Fruit fly (Drosophila melanogaster) whole organism, embryonic: ENCODE data around the gene CG3529.
A peak's percentile ranks its signal among the peaks of the same experiment; 100 is the strongest.

ENCODE experiments used
- ATbp ChIP-seq: fragments of 200-800 bp; sonication (Bioruptor generic); optimal IDR thresholded peaks from 2 replicates; lab custom pipeline; 2017; ENCODE audit warnings: missing biosample characterization, mild to moderate bottlenecking, missing genetic modification characterization, missing genetic modification reagents
- CG10209 ChIP-seq: fragments of 200-800 bp; sonication (Bioruptor generic); optimal IDR thresholded peaks from 3 replicates; lab custom pipeline; 2017; ENCODE audit warnings: missing biosample characterization, mild to moderate bottlenecking, missing genetic modification characterization, missing genetic modification reagents
- CG11723 ChIP-seq: fragments of 200-800 bp; sonication (Bioruptor generic); optimal IDR thresholded peaks from 2 replicates; lab custom pipeline; 2017; ENCODE audit warnings: missing biosample characterization, mild to moderate bottlenecking, missing genetic modification characterization
- CG12391 ChIP-seq: fragments of 200-800 bp; sonication (Bioruptor generic); optimal IDR thresholded peaks from 3 replicates; lab custom pipeline; 2018; ENCODE audit warnings: missing biosample characterization, mild to moderate bottlenecking, missing genetic modification characterization, moderate library complexity
- CG12659 ChIP-seq: fragments of 200-800 bp; sonication (Bioruptor generic); optimal IDR thresholded peaks from 3 replicates; lab custom pipeline; 2017; ENCODE audit warnings: mild to moderate bottlenecking, missing biosample characterization, missing genetic modification reagents, missing genetic modification characterization
- CG13424 ChIP-seq: fragments of 200-800 bp; sonication (Bioruptor generic); optimal IDR thresholded peaks from 2 replicates; lab custom pipeline; 2019; ENCODE audit warnings: missing biosample characterization, mild to moderate bottlenecking, missing genetic modification characterization, moderate library complexity
- CG1529 ChIP-seq: fragments of 200-800 bp; sonication (Bioruptor generic); optimal IDR thresholded peaks from 3 replicates; lab custom pipeline; 2018; ENCODE audit warnings: missing biosample characterization, missing genetic modification characterization
- CG2199 ChIP-seq: fragments of 200-800 bp; sonication (Bioruptor generic); IDR thresholded peaks from 3 replicates; pipeline ENCODE4 v1.3.6; 2022; ENCODE audit warnings: missing biosample characterization, missing genetic modification characterization
- CG2712 ChIP-seq: fragments of 200-800 bp; optimal IDR thresholded peaks from 3 replicates; lab custom pipeline; 2019; ENCODE audit warnings: missing biosample characterization, mild to moderate bottlenecking, missing genetic modification characterization, moderate library complexity
- CG3163 ChIP-seq: fragments of 200-800 bp; sonication (Bioruptor generic); optimal IDR thresholded peaks from 3 replicates; lab custom pipeline; 2016; ENCODE audit warnings: missing biosample characterization, missing genetic modification characterization
- CG4282 ChIP-seq: fragments of 200-800 bp; sonication (Bioruptor generic); optimal IDR thresholded peaks from 2 replicates; lab custom pipeline; 2016; ENCODE audit warnings: missing biosample characterization, missing genetic modification characterization
- CG4707 ChIP-seq: fragments of 200-800 bp; sonication (Bioruptor generic); optimal IDR thresholded peaks from 2 replicates; lab custom pipeline; 2018; ENCODE audit warnings: missing biosample characterization, mild to moderate bottlenecking, missing genetic modification characterization, moderate library complexity
- CG6683 ChIP-seq: fragments of 200-800 bp; sonication (Bioruptor generic); optimal IDR thresholded peaks from 2 replicates; lab custom pipeline; 2017; ENCODE audit warnings: missing biosample characterization, mild to moderate bottlenecking, missing genetic modification characterization, missing genetic modification reagents
- CG7271 ChIP-seq: fragments of 200-800 bp; sonication (Bioruptor generic); optimal IDR thresholded peaks from 2 replicates; lab custom pipeline; 2018; ENCODE audit warnings: missing biosample characterization, mild to moderate bottlenecking, missing genetic modification characterization, moderate library complexity
- CG9727 ChIP-seq: fragments of 200-800 bp; sonication (Bioruptor generic); optimal IDR thresholded peaks from 3 replicates; lab custom pipeline; 2017; ENCODE audit warnings: missing biosample characterization, mild to moderate bottlenecking, missing genetic modification characterization
- CG9817 ChIP-seq: fragments of 200-800 bp; sonication (Bioruptor generic); optimal IDR thresholded peaks from 2 replicates; lab custom pipeline; 2018; ENCODE audit warnings: missing biosample characterization, mild to moderate bottlenecking, missing genetic modification characterization, moderate library complexity
- Dek ChIP-seq: fragments of 200-800 bp; sonication (Bioruptor generic); optimal IDR thresholded peaks from 3 replicates; lab custom pipeline; 2019; ENCODE audit warnings: missing biosample characterization, mild to moderate bottlenecking, missing genetic modification characterization, moderate library complexity
- Dip3 ChIP-seq: fragments of 200-800 bp; sonication (Bioruptor generic); optimal IDR thresholded peaks from 3 replicates; lab custom pipeline; 2016; ENCODE audit warnings: missing biosample characterization, missing genetic modification characterization
- E2f2 ChIP-seq: fragments of 200-800 bp; sonication (Bioruptor generic); IDR thresholded peaks from 2 replicates; pipeline ENCODE4 v1.3.6; 2022; ENCODE audit warnings: missing biosample characterization, missing genetic modification characterization
- Elba2 ChIP-seq: fragments of 200-800 bp; sonication (Bioruptor generic); optimal IDR thresholded peaks from 3 replicates; lab custom pipeline; 2016; ENCODE audit warnings: missing biosample characterization, missing genetic modification characterization
- GATAe ChIP-seq: fragments of 200-800 bp; sonication (Bioruptor generic); conservative IDR thresholded peaks from 2 replicates; pipeline ENCODE4 v1.3.6; 2022; ENCODE audit warnings: missing biosample characterization, missing genetic modification characterization
- Gug ChIP-seq: fragments of 200-800 bp; sonication (Bioruptor generic); IDR thresholded peaks from 4 replicates; pipeline ENCODE4 v1.3.6; 2022; ENCODE audit warnings: missing biosample characterization, missing genetic modification characterization
- Hey ChIP-seq: fragments of 200-800 bp; sonication (Bioruptor generic); optimal IDR thresholded peaks from 3 replicates; lab custom pipeline; 2018; ENCODE audit warnings: missing biosample characterization, mild to moderate bottlenecking, missing genetic modification characterization
- Hsf ChIP-seq: fragments of 200-800 bp; sonication (Bioruptor generic); optimal IDR thresholded peaks from 3 replicates; lab custom pipeline; 2016; ENCODE audit warnings: missing biosample characterization, missing genetic modification characterization
- Jarid2 ChIP-seq: fragments of 200-800 bp; sonication (Bioruptor generic); optimal IDR thresholded peaks from 3 replicates; lab custom pipeline; 2017; ENCODE audit warnings: mild to moderate bottlenecking, missing biosample characterization, missing genetic modification reagents, missing genetic modification characterization
- Med ChIP-seq: fragments of 200-800 bp; sonication (Bioruptor generic); peaks from one replicate; lab custom pipeline; 2016; ENCODE audit warnings: missing biosample characterization, missing genetic modification characterization, mild to moderate bottlenecking, inconsistent platforms, moderate library complexity
- Nf-YC ChIP-seq: fragments of 200-800 bp; optimal IDR thresholded peaks from 3 replicates; lab custom pipeline; 2019; ENCODE audit warnings: missing biosample characterization, mild to moderate bottlenecking, missing genetic modification characterization, moderate library complexity
- Ravus ChIP-seq: fragments of 200-800 bp; sonication (Bioruptor generic); IDR thresholded peaks from 2 replicates; pipeline ENCODE4 v1.3.6; 2022; ENCODE audit warnings: missing biosample characterization, missing genetic modification characterization
- Rfx ChIP-seq: fragments of 200-800 bp; sonication (Bioruptor generic); IDR thresholded peaks from 2 replicates; pipeline ENCODE4 v1.3.6; 2022; ENCODE audit warnings: missing biosample characterization, missing genetic modification characterization
- Xbp1 ChIP-seq: fragments of 200-800 bp; sonication (Bioruptor generic); optimal IDR thresholded peaks from 3 replicates; lab custom pipeline; 2016; ENCODE audit warnings: missing biosample characterization, mild to moderate bottlenecking, missing genetic modification characterization
- YL-1 ChIP-seq: fragments of 200-800 bp; sonication (Bioruptor generic); optimal IDR thresholded peaks from 3 replicates; lab custom pipeline; 2017; ENCODE audit warnings: missing biosample characterization, mild to moderate bottlenecking, missing genetic modification characterization
- abd-A ChIP-seq: fragments of 200-800 bp; sonication (Bioruptor generic); optimal IDR thresholded peaks from 3 replicates; lab custom pipeline; 2019; ENCODE audit warnings: missing biosample characterization, mild to moderate bottlenecking, missing genetic modification characterization, moderate library complexity
- al ChIP-seq: fragments of 200-800 bp; sonication (Bioruptor generic); IDR thresholded peaks from 2 replicates; pipeline ENCODE4 v1.3.6; 2022; ENCODE audit warnings: missing biosample characterization, missing genetic modification characterization
- bab2 ChIP-seq: fragments of 200-800 bp; sonication (Bioruptor generic); optimal IDR thresholded peaks from 2 replicates; lab custom pipeline; 2016; ENCODE audit warnings: missing biosample characterization, missing genetic modification characterization
- bowl ChIP-seq: fragments of 200-800 bp; sonication (Bioruptor generic); IDR thresholded peaks from 2 replicates; pipeline ENCODE4 v1.3.6; 2022; ENCODE audit warnings: missing biosample characterization, missing genetic modification characterization
- bsh ChIP-seq, 2 experiments: fragments of 200-800 bp; sonication (Bioruptor generic); optimal IDR thresholded peaks; 2 replicates each; lab custom pipeline; 2017 to 2018; ENCODE audit warnings: mild to moderate bottlenecking in 2 of 2, missing biosample characterization in 2 of 2, missing genetic modification characterization in 2 of 2, moderate library complexity in 1 of 2
- cato ChIP-seq: fragments of 200-800 bp; sonication (Bioruptor generic); optimal IDR thresholded peaks from 2 replicates; lab custom pipeline; 2016; ENCODE audit warnings: missing biosample characterization, missing genetic modification characterization, borderline replicate concordance
- chif ChIP-seq, 2 experiments: fragments of 200-800 bp; sonication (Bioruptor generic); optimal IDR thresholded peaks; 3 replicates each; lab custom pipeline; 2016; ENCODE audit warnings: missing biosample characterization in 2 of 2, missing genetic modification characterization in 2 of 2
- crc ChIP-seq: fragments of 200-800 bp; sonication (Bioruptor generic); optimal IDR thresholded peaks from 2 replicates; lab custom pipeline; 2016; ENCODE audit warnings: missing biosample characterization, missing genetic modification characterization
- dm ChIP-seq: fragments of 200-800 bp; sonication (Bioruptor generic); optimal IDR thresholded peaks from 3 replicates; lab custom pipeline; 2016; ENCODE audit warnings: missing biosample characterization, missing genetic modification characterization
- ewg ChIP-seq: fragments of 200-800 bp; sonication (Bioruptor generic); optimal IDR thresholded peaks from 3 replicates; lab custom pipeline; 2017; ENCODE audit warnings: mild to moderate bottlenecking, missing biosample characterization, missing genetic modification reagents, missing genetic modification characterization
- hb ChIP-seq: fragments of 200-800 bp; sonication (Bioruptor generic); IDR thresholded peaks from 3 replicates; pipeline ENCODE4 v1.3.6; 2022; ENCODE audit warnings: missing biosample characterization, missing genetic modification characterization; ENCODE audit not compliant: partially characterized antibody
- hbn ChIP-seq: fragments of 200-800 bp; sonication (Bioruptor generic); IDR thresholded peaks from 2 replicates; pipeline ENCODE4 v1.3.6; 2022; ENCODE audit warnings: missing biosample characterization, missing genetic modification characterization; ENCODE audit not compliant: partially characterized antibody
- ind ChIP-seq: fragments of 200-800 bp; sonication (Bioruptor generic); optimal IDR thresholded peaks from 3 replicates; lab custom pipeline; 2016; ENCODE audit warnings: missing biosample characterization, missing genetic modification characterization
- jing ChIP-seq: fragments of 200-800 bp; sonication (Bioruptor generic); optimal IDR thresholded peaks from 2 replicates; lab custom pipeline; 2018; ENCODE audit warnings: missing biosample characterization, mild to moderate bottlenecking, missing genetic modification characterization
- lbe ChIP-seq: fragments of 200-800 bp; sonication (Bioruptor generic); optimal IDR thresholded peaks from 2 replicates; lab custom pipeline; 2016; ENCODE audit warnings: missing biosample characterization, mild to moderate bottlenecking, missing genetic modification characterization
- row ChIP-seq: fragments of 200-800 bp; sonication (Bioruptor generic); IDR thresholded peaks from 3 replicates; pipeline ENCODE4 v1.3.6; 2022; ENCODE audit warnings: missing biosample characterization, missing genetic modification characterization
- salm ChIP-seq: fragments of 200-800 bp; sonication (Bioruptor generic); optimal IDR thresholded peaks from 2 replicates; lab custom pipeline; 2018; ENCODE audit warnings: missing biosample characterization, mild to moderate bottlenecking, missing genetic modification characterization
- sens ChIP-seq: fragments of 200-800 bp; sonication (Bioruptor generic); peaks from one replicate; lab custom pipeline; 2016; ENCODE audit warnings: missing biosample characterization, missing genetic modification characterization
- tll ChIP-seq, 2 experiments: fragments of 200-800 bp in 1 of 2; fragments of >200 bp in 1 of 2; sonication (Bioruptor generic) in 1 of 2; optimal IDR thresholded peaks; 2 replicates each; lab custom pipeline; 2017 to 2019; ENCODE audit warnings: missing biosample characterization in 2 of 2, missing genetic modification characterization in 2 of 2, mild to moderate bottlenecking in 1 of 2, moderate library complexity in 1 of 2
- ttk ChIP-seq: fragments of 200-800 bp; sonication (Bioruptor generic); IDR thresholded peaks from 2 replicates; pipeline ENCODE4 v2.1.2; 2022; ENCODE audit warnings: missing biosample characterization, missing genetic modification characterization

CG3529 gene

dm6 chr3L:9467763-9468206 lies 21.1 kb downstream of the CG3529 start (continued):
- TF ChIP-seq CG11723 (GFP tag; lab: Kevin White, UChicago), result no peak
- TF ChIP-seq CG2199 (GFP tag; lab: Robert Waterston, UW), result no peak
- peak in 1 of 2 experiments; percentile 95 for TF ChIP-seq tll (GFP tag; optimal IDR thresholded peaks at IDR 0.05; lab: Kevin White, UChicago)
- TF ChIP-seq Dek (tag; lab: Kevin White, UChicago), result no peak
- TF ChIP-seq CG4282, result no peak
- no peak for TF ChIP-seq CG2712 (tag; lab: Kevin White, UChicago)
- TF ChIP-seq chif (GFP tag; optimal IDR thresholded peaks at IDR 0.05; lab: Kevin White, UChicago), result no peak
- TF ChIP-seq hb, result no peak
- no peak for TF ChIP-seq crc
- TF ChIP-seq Ravus (GFP tag; lab: Robert Waterston, UW), result no peak
- no peak for TF ChIP-seq Dip3 (GFP tag; lab: Kevin White, UChicago)
- no peak for TF ChIP-seq ewg (GFP tag; lab: Kevin White, UChicago)
- no peak for TF ChIP-seq salm (tag; lab: Kevin White, UChicago)
- no peak for TF ChIP-seq CG7271 (tag; lab: Kevin White, UChicago)
- no peak for TF ChIP-seq al (GFP tag; lab: Robert Waterston, UW)
- no peak for TF ChIP-seq YL-1
- TF ChIP-seq CG9817 (tag; lab: Kevin White, UChicago), result no peak
- peak; percentile 73 for TF ChIP-seq Elba2 (GFP tag; lab: Kevin White, UChicago)
- no peak for TF ChIP-seq GATAe
- no peak for TF ChIP-seq Hey
- no peak for TF ChIP-seq row (GFP tag; lab: Robert Waterston, UW)
- TF ChIP-seq CG6683, result no peak
- TF ChIP-seq hbn (GFP tag; lab: Robert Waterston, UW), result no peak
- TF ChIP-seq E2f2, result no peak
- TF ChIP-seq jing (GFP tag; lab: Kevin White, UChicago), result no peak
- TF ChIP-seq lbe (GFP tag; lab: Kevin White, UChicago), result no peak
- TF ChIP-seq Hsf (GFP tag; lab: Kevin White, UChicago), result no peak
- TF ChIP-seq Gug (GFP tag; lab: Robert Waterston, UW), result no peak
- peak; percentile 53 for TF ChIP-seq abd-A
- TF ChIP-seq CG1529 (GFP tag; lab: Kevin White, UChicago), result no peak
- TF ChIP-seq bsh (GFP tag; optimal IDR thresholded peaks at IDR 0.05; lab: Kevin White, UChicago), result peak in 1 of 2 experiments; percentile 59
- TF ChIP-seq bab2 (GFP tag; lab: Kevin White, UChicago), result no peak
- TF ChIP-seq Rfx (GFP tag; lab: Robert Waterston, UW), result no peak
- TF ChIP-seq CG4707 (GFP tag; lab: Kevin White, UChicago), result no peak
- peak; percentile 2 for TF ChIP-seq ATbp (GFP tag; lab: Kevin White, UChicago)
- TF ChIP-seq cato (GFP tag; lab: Kevin White, UChicago), result no peak
- no peak for TF ChIP-seq dm

DNA sequence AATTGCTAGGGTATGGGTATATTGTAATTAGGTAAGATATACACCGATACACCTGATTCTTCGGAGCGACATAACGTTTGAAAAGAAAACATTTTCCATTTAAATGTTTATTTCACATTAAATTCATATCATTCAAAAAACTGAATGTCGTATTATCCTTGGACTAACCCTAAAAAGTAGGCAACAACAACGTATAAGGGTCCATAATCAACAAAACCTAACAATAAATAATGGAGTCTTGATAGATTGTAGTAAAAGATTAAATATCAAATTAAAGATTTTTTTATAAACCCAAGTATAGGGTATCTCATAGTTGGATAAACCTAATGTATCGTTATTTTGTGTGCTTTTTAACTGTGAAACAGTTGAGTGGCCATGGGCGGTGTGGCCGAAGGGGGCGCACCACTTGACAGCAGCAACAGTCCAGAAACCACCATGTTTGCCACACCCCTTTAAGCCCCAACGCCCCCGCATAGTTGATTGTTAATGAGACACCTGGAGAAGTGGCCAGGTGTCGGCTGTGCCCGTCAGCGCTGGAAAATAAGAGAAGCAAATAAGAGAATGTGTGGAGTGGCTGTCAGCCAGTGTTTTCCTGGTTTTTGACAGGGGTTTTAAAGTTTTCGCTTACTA lies 21.7 kb downstream of the CG3529 start:
- TF ChIP-seq ttk (GFP tag; lab: Robert Waterston, UW) (no peak), Xbp1 (GFP tag; lab: Kevin White, UChicago) (peak; percentile 26), CG3163 (GFP tag; lab: Kevin White, UChicago) (no peak), CG9727 (GFP tag; lab: Kevin White, UChicago) (peak; percentile 28), Jarid2 (GFP tag; lab: Kevin White, UChicago) (peak; percentile 11), CG12659 (GFP tag; lab: Kevin White, UChicago) (peak; percentile 17), Nf-YC (tag; lab: Kevin White, UChicago) (no peak), CG12391 (tag; lab: Kevin White, UChicago) (peak; percentile 35), sens (GFP tag; lab: Kevin White, UChicago) (peak; percentile 82), abd-A (no peak), CG13424 (tag; lab: Kevin White, UChicago) (peak; percentile 4), bowl (no peak), CG10209 (GFP tag; lab: Kevin White, UChicago) (peak; percentile 17), ind (GFP tag; lab: Kevin White, UChicago) (peak; percentile 34), Med (peak; percentile 76)
